Fruit fly (Drosophila melanogaster) whole organism, embryonic: ENCODE measurements around the gene CG11085.

ENCODE experiments used
- CG6175 ChIP-seq: fragments of 200-800 bp; sonication (Bioruptor generic); IDR thresholded peaks from 3 replicates; pipeline ENCODE4 v1.3.6; 2022; ENCODE audit warnings: missing biosample characterization, missing genetic modification characterization
- Hr39 ChIP-seq: fragments of >200 bp; optimal IDR thresholded peaks from 2 replicates; lab custom pipeline; 2017
- Tbp ChIP-seq: fragments of >200 bp; optimal IDR thresholded peaks from 2 replicates; lab custom pipeline; 2018; ENCODE audit warnings: missing biosample characterization, missing genetic modification characterization
- aop ChIP-seq: fragments of 200-800 bp; sonication (Bioruptor generic); IDR thresholded peaks from 2 replicates; pipeline ENCODE4 v1.3.6; 2022; ENCODE audit warnings: missing biosample characterization, missing genetic modification characterization
- bbx ChIP-seq: fragments of 200-800 bp; sonication (Bioruptor generic); IDR thresholded peaks from 2 replicates; pipeline ENCODE4 v1.3.6; 2022; ENCODE audit warnings: missing biosample characterization, missing genetic modification characterization; ENCODE audit not compliant: partially characterized antibody
- dm ChIP-seq: fragments of 200-800 bp; sonication (Bioruptor generic); optimal IDR thresholded peaks from 3 replicates; lab custom pipeline; 2016; ENCODE audit warnings: missing biosample characterization, missing genetic modification characterization
- dysf ChIP-seq: fragments of 200-800 bp; sonication (Bioruptor generic); IDR thresholded peaks from 3 replicates; pipeline ENCODE4 v1.3.6; 2022; ENCODE audit warnings: missing biosample characterization, missing genetic modification characterization
- fd64A ChIP-seq: fragments of 200-800 bp; sonication (Bioruptor generic); optimal IDR thresholded peaks from 3 replicates; lab custom pipeline; 2018; ENCODE audit warnings: missing biosample characterization, mild to moderate bottlenecking, missing genetic modification characterization
- grau ChIP-seq: fragments of 200-800 bp; optimal IDR thresholded peaks from 3 replicates; lab custom pipeline; 2019; ENCODE audit warnings: missing biosample characterization, mild to moderate bottlenecking, missing genetic modification characterization, moderate library complexity
- unpg ChIP-seq: fragments of 200-800 bp; sonication (Bioruptor generic); optimal IDR thresholded peaks from 3 replicates; lab custom pipeline; 2018; ENCODE audit warnings: missing biosample characterization, mild to moderate bottlenecking, missing genetic modification characterization, moderate library complexity
- z ChIP-seq: fragments of 200-800 bp; sonication (Bioruptor generic); IDR thresholded peaks from 3 replicates; pipeline ENCODE4 v1.3.6; 2022; ENCODE audit warnings: missing biosample characterization, missing genetic modification characterization

- TF ChIP-seq dm, result no peak
- TF ChIP-seq Tbp (GFP tag; lab: Kevin White, UChicago), result no peak
- no peak for TF ChIP-seq Hr39
- no peak for TF ChIP-seq aop (GFP tag; lab: Robert Waterston, UW)
- TF ChIP-seq bbx, result no peak
- no peak for TF ChIP-seq dysf
- no peak for TF ChIP-seq fd64A (GFP tag; lab: Kevin White, UChicago)
- TF ChIP-seq unpg (GFP tag; lab: Kevin White, UChicago), result no peak
- no peak for TF ChIP-seq CG6175 (GFP tag; lab: Robert Waterston, UW)
- TF ChIP-seq z (GFP tag; lab: Robert Waterston, UW), result no peak
- TF ChIP-seq grau, result peak; percentile 7
Measured at dm6 chrX:12665796-12666338, 49.8 kb downstream of the CG11085 start.
